Worm (Caenorhabditis elegans) whole organism, L4 larva: ENCODE measurements around the gene F11A5.5.

Experiments
- ces-1 ChIP-seq: fragments of 150-350 bp; sonication (generic microtip); optimal IDR thresholded peaks from 4 replicates; lab custom pipeline; 2014; ENCODE audit warnings: missing biosample characterization, missing genetic modification reagents, missing genetic modification characterization
- dpl-1 ChIP-seq: fragments of 150-350 bp; optimal IDR thresholded peaks from 2 replicates; lab custom pipeline; 2014; ENCODE audit warnings: missing biosample characterization, missing genetic modification reagents, missing genetic modification characterization
- egl-27 ChIP-seq: sonication (generic microtip); optimal IDR thresholded peaks from 3 replicates; lab custom pipeline; 2017; ENCODE audit warnings: missing biosample characterization, missing genetic modification reagents, missing genetic modification characterization
- lin-13 ChIP-seq: fragments of 150-350 bp; optimal IDR thresholded peaks from 2 replicates; lab custom pipeline; 2014; ENCODE audit warnings: missing biosample characterization, missing genetic modification reagents, missing genetic modification characterization
- lin-15B ChIP-seq: fragments of 150-350 bp; sonication (generic microtip); optimal IDR thresholded peaks from 3 replicates; lab custom pipeline; 2014; ENCODE audit warnings: missing biosample characterization, missing genetic modification characterization
- nhr-10 ChIP-seq: fragments of 150-350 bp; optimal IDR thresholded peaks from 2 replicates; lab custom pipeline; 2014; ENCODE audit warnings: missing biosample characterization, missing genetic modification characterization
- nhr-11 ChIP-seq: fragments of 150-350 bp; optimal IDR thresholded peaks from 2 replicates; lab custom pipeline; 2014; ENCODE audit warnings: missing biosample characterization, missing genetic modification characterization
- rbr-2 ChIP-seq: sonication (generic microtip); optimal IDR thresholded peaks from 2 replicates; lab custom pipeline; 2016; ENCODE audit warnings: missing genotype, missing genetic modification characterization, missing compliant biosample characterization
- snpc-4 ChIP-seq: fragments of 150-350 bp; optimal IDR thresholded peaks from 2 replicates; lab custom pipeline; 2014; ENCODE audit warnings: missing biosample characterization, missing genetic modification characterization
- spr-1 ChIP-seq: sonication (generic microtip); optimal IDR thresholded peaks from 2 replicates; lab custom pipeline; 2016; ENCODE audit warnings: mild to moderate bottlenecking, missing genetic modification characterization, missing compliant biosample characterization
- tag-97 ChIP-seq: fragments of 200-800 bp; sonication (Bioruptor generic); IDR thresholded peaks from 2 replicates; pipeline ENCODE4 v1.3.6; 2022; ENCODE audit warnings: missing genetic modification characterization, missing compliant biosample characterization

- no peak for TF ChIP-seq tag-97
- no peak for TF ChIP-seq dpl-1 (GFP tag; lab: Kevin White, UChicago)
- no peak for TF ChIP-seq nhr-11 (tag; lab: Kevin White, UChicago)
- no peak for TF ChIP-seq nhr-10
- TF ChIP-seq rbr-2 = no peak
- no peak for TF ChIP-seq snpc-4 (tag; lab: Kevin White, UChicago)
- no peak for TF ChIP-seq lin-15B
- TF ChIP-seq lin-13 (GFP tag; lab: Kevin White, UChicago) = no peak
- no peak for TF ChIP-seq egl-27 (tag; lab: Kevin White, UChicago)
- no peak for TF ChIP-seq spr-1
- no peak for TF ChIP-seq ces-1 (GFP tag; lab: Kevin White, UChicago)
Observed at ce11 chrV:16162124-16162735, 35.9 kb upstream of the F11A5.5 start, which contains the start of the genes str-109 and F10A3.11.
